Fruit fly (Drosophila melanogaster) whole organism, embryonic: ENCODE results near the gene moody.

ENCODE experiments used
- BEAF-32 ChIP-seq: fragments of 200-800 bp; sonication (Bioruptor generic); optimal IDR thresholded peaks from 3 replicates; lab custom pipeline; 2017; ENCODE audit warnings: missing biosample characterization, missing genetic modification characterization, mild to moderate bottlenecking, moderate library complexity, missing genetic modification reagents
- Bdp1 ChIP-seq: fragments of 200-800 bp; sonication (Bioruptor generic); optimal IDR thresholded peaks from 3 replicates; lab custom pipeline; 2016; ENCODE audit warnings: missing biosample characterization, missing genetic modification characterization
- CG1024 ChIP-seq: fragments of 200-800 bp; sonication (Bioruptor generic); IDR thresholded peaks from 2 replicates; pipeline ENCODE4 v1.3.6; 2022; ENCODE audit warnings: missing biosample characterization, missing genetic modification characterization
- CG12744 ChIP-seq: fragments of 200-800 bp; sonication (Bioruptor generic); optimal IDR thresholded peaks from 2 replicates; lab custom pipeline; 2016; ENCODE audit warnings: missing biosample characterization, missing genetic modification characterization
- CG13424 ChIP-seq: fragments of 200-800 bp; sonication (Bioruptor generic); optimal IDR thresholded peaks from 2 replicates; lab custom pipeline; 2019; ENCODE audit warnings: missing biosample characterization, mild to moderate bottlenecking, missing genetic modification characterization, moderate library complexity
- CG13894 ChIP-seq: fragments of 200-800 bp; sonication (Bioruptor generic); optimal IDR thresholded peaks from 3 replicates; lab custom pipeline; 2018; ENCODE audit warnings: missing biosample characterization, mild to moderate bottlenecking, missing genetic modification characterization, moderate library complexity
- CG14667 ChIP-seq: fragments of 200-800 bp; sonication (Bioruptor generic); IDR thresholded peaks from 2 replicates; pipeline ENCODE4 v1.3.6; 2022; ENCODE audit warnings: missing biosample characterization, missing genetic modification characterization
- CG15696 ChIP-seq: fragments of 200-800 bp; sonication (Bioruptor generic); optimal IDR thresholded peaks from 2 replicates; lab custom pipeline; 2019; ENCODE audit warnings: missing biosample characterization, mild to moderate bottlenecking, missing genetic modification characterization, moderate library complexity
- CG1603 ChIP-seq: fragments of 200-800 bp; sonication (Bioruptor generic); optimal IDR thresholded peaks from 2 replicates; lab custom pipeline; 2019; ENCODE audit warnings: missing biosample characterization, mild to moderate bottlenecking, missing genetic modification characterization, moderate library complexity
- CG2120 ChIP-seq: fragments of 200-800 bp; sonication (Bioruptor generic); optimal IDR thresholded peaks from 3 replicates; lab custom pipeline; 2016; ENCODE audit warnings: missing biosample characterization, missing genetic modification characterization
- CG31441 ChIP-seq: fragments of 200-800 bp; sonication (Bioruptor generic); IDR thresholded peaks from 2 replicates; pipeline ENCODE4 v1.3.6; 2022; ENCODE audit warnings: missing biosample characterization, missing genetic modification characterization
- CG32532 ChIP-seq: fragments of 200-800 bp; sonication (Bioruptor generic); IDR thresholded peaks from 2 replicates; pipeline ENCODE4 v1.3.6; 2022; ENCODE audit warnings: missing biosample characterization, missing genetic modification characterization
- CG3726 ChIP-seq: fragments of 200-800 bp; sonication (Bioruptor generic); IDR thresholded peaks from 3 replicates; pipeline ENCODE4, ENCODE4 v1.3.6; 2022; ENCODE audit warnings: missing biosample characterization, missing genetic modification characterization
- CG3838 ChIP-seq: fragments of 200-800 bp; sonication (Bioruptor generic); optimal IDR thresholded peaks from 3 replicates; lab custom pipeline; 2016; ENCODE audit warnings: missing biosample characterization, missing genetic modification characterization
- CG3995 ChIP-seq: fragments of 200-800 bp; sonication (Bioruptor generic); optimal IDR thresholded peaks from 3 replicates; lab custom pipeline; 2016; ENCODE audit warnings: missing biosample characterization, missing genetic modification characterization
- CG4424 ChIP-seq: fragments of 200-800 bp; sonication (Bioruptor generic); optimal IDR thresholded peaks from 3 replicates; lab custom pipeline; 2016; ENCODE audit warnings: missing biosample characterization, missing genetic modification characterization
- CG8944 ChIP-seq: fragments of 200-800 bp; sonication (Bioruptor generic); optimal IDR thresholded peaks from 3 replicates; lab custom pipeline; 2016; ENCODE audit warnings: missing biosample characterization, missing genetic modification characterization
- CHES-1-like ChIP-seq: fragments of 200-800 bp; sonication (Bioruptor generic); optimal IDR thresholded peaks from 2 replicates; lab custom pipeline; 2016; ENCODE audit warnings: missing biosample characterization, missing genetic modification characterization
- Dip2 ChIP-seq: fragments of 200-800 bp; sonication (Bioruptor generic); IDR thresholded peaks from 2 replicates; pipeline ENCODE4 v1.3.6; 2022; ENCODE audit warnings: missing biosample characterization, missing genetic modification characterization
- Dll ChIP-seq: fragments of 200-800 bp; sonication (Bioruptor generic); IDR thresholded peaks from 4 replicates; pipeline ENCODE4 v1.3.6; 2022; ENCODE audit warnings: missing biosample characterization, missing genetic modification characterization; ENCODE audit not compliant: partially characterized antibody
- Dp ChIP-seq: fragments of 200-800 bp; sonication (Bioruptor generic); optimal IDR thresholded peaks from 2 replicates; lab custom pipeline; 2018; ENCODE audit warnings: missing biosample characterization, mild to moderate bottlenecking, missing genetic modification characterization, moderate library complexity
- Elba2 ChIP-seq: fragments of 200-800 bp; sonication (Bioruptor generic); optimal IDR thresholded peaks from 3 replicates; lab custom pipeline; 2016; ENCODE audit warnings: missing biosample characterization, missing genetic modification characterization
- HHEX ChIP-seq: fragments of 200-800 bp; sonication (Bioruptor generic); optimal IDR thresholded peaks from 3 replicates; lab custom pipeline; 2017; ENCODE audit warnings: missing biosample characterization, mild to moderate bottlenecking, missing genetic modification characterization, missing genetic modification reagents
- HLH3B ChIP-seq: fragments of 200-800 bp; sonication (Bioruptor generic); IDR thresholded peaks from 2 replicates; pipeline ENCODE4 v1.3.6; 2022; ENCODE audit warnings: missing biosample characterization, missing genetic modification characterization
- Hmr ChIP-seq: fragments of 200-800 bp; sonication (Bioruptor generic); optimal IDR thresholded peaks from 3 replicates; lab custom pipeline; 2017; ENCODE audit warnings: mild to moderate bottlenecking, missing biosample characterization, missing genetic modification reagents, missing genetic modification characterization
- Lhr ChIP-seq: fragments of 200-800 bp; sonication (Bioruptor generic); optimal IDR thresholded peaks from 3 replicates; lab custom pipeline; 2017; ENCODE audit warnings: mild to moderate bottlenecking, missing biosample characterization, missing genetic modification reagents, missing genetic modification characterization
- MESR4 ChIP-seq: fragments of 200-800 bp; sonication (Bioruptor generic); optimal IDR thresholded peaks from 2 replicates; lab custom pipeline; 2018; ENCODE audit warnings: missing biosample characterization, mild to moderate bottlenecking, missing genetic modification characterization, moderate library complexity
- NfI ChIP-seq: fragments of 200-800 bp; sonication (Bioruptor generic); optimal IDR thresholded peaks from 3 replicates; lab custom pipeline; 2018; ENCODE audit warnings: missing biosample characterization, mild to moderate bottlenecking, missing genetic modification characterization, moderate library complexity
- Pdp1 ChIP-seq, 2 experiments: fragments of 200-800 bp; sonication (Bioruptor generic); optimal IDR thresholded peaks; 3 replicates each; lab custom pipeline; 2016; ENCODE audit warnings: missing biosample characterization in 2 of 2, missing genetic modification characterization in 2 of 2, mild to moderate bottlenecking in 1 of 2, moderate library complexity in 1 of 2
- Scr ChIP-seq: fragments of 200-800 bp; sonication (Bioruptor generic); IDR thresholded peaks from 2 replicates; pipeline ENCODE4 v1.3.6; 2022; ENCODE audit warnings: missing biosample characterization, missing genetic modification characterization; ENCODE audit not compliant: partially characterized antibody
- Sin3A ChIP-seq: fragments of >200 bp; optimal IDR thresholded peaks from 2 replicates; lab custom pipeline; 2018
- YL-1 ChIP-seq: fragments of 200-800 bp; sonication (Bioruptor generic); optimal IDR thresholded peaks from 3 replicates; lab custom pipeline; 2017; ENCODE audit warnings: missing biosample characterization, mild to moderate bottlenecking, missing genetic modification characterization
- bowl ChIP-seq: fragments of 200-800 bp; sonication (Bioruptor generic); IDR thresholded peaks from 2 replicates; pipeline ENCODE4 v1.3.6; 2022; ENCODE audit warnings: missing biosample characterization, missing genetic modification characterization
- br ChIP-seq: fragments of >200 bp; optimal IDR thresholded peaks from 2 replicates; lab custom pipeline; 2017
- dan ChIP-seq: fragments of 200-800 bp; sonication (Bioruptor generic); IDR thresholded peaks from 2 replicates; pipeline ENCODE4 v1.3.6; 2022; ENCODE audit warnings: missing biosample characterization, missing genetic modification characterization
- dmrt11E ChIP-seq: fragments of 200-800 bp; sonication (Bioruptor generic); optimal IDR thresholded peaks from 3 replicates; lab custom pipeline; 2018; ENCODE audit warnings: missing biosample characterization, mild to moderate bottlenecking, missing genetic modification characterization, moderate library complexity
- dmrt99B ChIP-seq: fragments of 200-800 bp; sonication (Bioruptor generic); optimal IDR thresholded peaks from 2 replicates; lab custom pipeline; 2018; ENCODE audit warnings: missing biosample characterization, mild to moderate bottlenecking, missing genetic modification characterization, moderate library complexity
- dpn ChIP-seq, 2 experiments: fragments of 200-800 bp; sonication (Bioruptor generic); optimal IDR thresholded peaks; 3 replicates each; lab custom pipeline; 2016; ENCODE audit warnings: missing biosample characterization in 2 of 2, missing genetic modification characterization in 2 of 2
- en ChIP-seq: fragments of 200-800 bp; sonication (Bioruptor generic); optimal IDR thresholded peaks from 2 replicates; lab custom pipeline; 2016; ENCODE audit warnings: missing biosample characterization, missing genetic modification characterization
- eyg ChIP-seq: fragments of 200-800 bp; sonication (Bioruptor generic); optimal IDR thresholded peaks from 3 replicates; lab custom pipeline; 2016; ENCODE audit warnings: missing biosample characterization, missing genetic modification characterization
- hbn ChIP-seq: fragments of 200-800 bp; sonication (Bioruptor generic); IDR thresholded peaks from 2 replicates; pipeline ENCODE4 v1.3.6; 2022; ENCODE audit warnings: missing biosample characterization, missing genetic modification characterization; ENCODE audit not compliant: partially characterized antibody
- knrl ChIP-seq: fragments of 200-800 bp; sonication (Bioruptor generic); IDR thresholded peaks from 3 replicates; pipeline ENCODE4 v1.3.6; 2022; ENCODE audit warnings: missing biosample characterization, missing genetic modification characterization; ENCODE audit not compliant: partially characterized antibody
- mirr ChIP-seq: fragments of 200-800 bp; sonication (Bioruptor generic); optimal IDR thresholded peaks from 3 replicates; lab custom pipeline; 2018; ENCODE audit warnings: missing biosample characterization, mild to moderate bottlenecking, missing genetic modification characterization
- nmo ChIP-seq: fragments of 200-800 bp; sonication (Bioruptor generic); optimal IDR thresholded peaks from 2 replicates; lab custom pipeline; 2018; ENCODE audit warnings: missing biosample characterization, mild to moderate bottlenecking, missing genetic modification characterization, moderate library complexity
- row ChIP-seq: fragments of 200-800 bp; sonication (Bioruptor generic); IDR thresholded peaks from 3 replicates; pipeline ENCODE4 v1.3.6; 2022; ENCODE audit warnings: missing biosample characterization, missing genetic modification characterization
- sc ChIP-seq, 3 experiments: fragments of >200 bp in 2 of 3; fragments of 200-800 bp in 1 of 3; sonication (Bioruptor generic) in 1 of 3; optimal IDR thresholded peaks; 2 replicates in 2 of 3; 3 replicates in 1 of 3; lab custom pipeline; 2017; ENCODE audit warnings: mild to moderate bottlenecking in 1 of 3, missing biosample characterization in 1 of 3, missing genetic modification characterization in 1 of 3, missing genetic modification reagents in 1 of 3
- slbo ChIP-seq: fragments of 200-800 bp; sonication (Bioruptor generic); IDR thresholded peaks from 2 replicates; pipeline ENCODE4 v1.3.6; 2022; ENCODE audit warnings: missing biosample characterization, missing genetic modification characterization
- slou ChIP-seq: fragments of 200-800 bp; sonication (Bioruptor generic); optimal IDR thresholded peaks from 3 replicates; lab custom pipeline; 2016; ENCODE audit warnings: missing biosample characterization, missing genetic modification characterization
- sug ChIP-seq: fragments of 200-800 bp; optimal IDR thresholded peaks from 2 replicates; lab custom pipeline; 2019; ENCODE audit warnings: missing biosample characterization, mild to moderate bottlenecking, missing genetic modification characterization, moderate library complexity
- tna ChIP-seq: fragments of 200-800 bp; sonication (Bioruptor generic); IDR thresholded peaks from 2 replicates; pipeline ENCODE4 v1.3.6; 2022; ENCODE audit warnings: missing biosample characterization, missing genetic modification characterization; ENCODE audit not compliant: partially characterized antibody
- yki ChIP-seq: fragments of >200 bp; optimal IDR thresholded peaks from 3 replicates; lab custom pipeline; 2018

moody gene

DNA sequence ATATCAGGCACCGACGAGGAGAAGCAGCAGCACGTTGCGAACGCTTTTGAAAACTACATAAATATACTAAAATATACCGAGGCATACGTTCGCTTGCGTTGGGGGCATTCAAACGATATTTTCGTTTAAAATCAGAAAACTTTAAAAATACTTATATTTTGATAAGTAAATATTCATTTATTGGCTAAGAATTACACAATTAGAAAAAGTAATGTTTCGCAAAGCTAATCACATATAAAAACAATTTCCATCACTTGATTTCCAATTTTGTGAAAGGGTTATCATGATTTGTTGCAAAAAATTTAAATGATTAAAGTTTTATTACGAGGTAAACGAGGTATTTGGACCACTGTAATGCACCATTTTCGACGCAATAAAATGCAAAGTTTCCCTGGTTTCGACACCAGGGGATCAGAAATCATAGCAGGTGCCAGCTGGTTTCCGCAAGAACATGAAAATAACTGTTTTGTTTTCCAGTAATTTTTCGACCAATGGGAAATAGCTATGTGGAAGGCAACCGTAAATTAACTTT lies 26.0 kb upstream of the moody start, which contains the start of gene CG4045 (continued):
- TF ChIP-seq nmo (GFP tag; lab: Kevin White, UChicago) (peak; percentile 16), MESR4 (no peak), CHES-1-like (GFP tag; lab: Kevin White, UChicago) (no peak), dpn (GFP tag; optimal IDR thresholded peaks at IDR 0.05; lab: Kevin White, UChicago) (no peak), Scr (GFP tag; lab: Robert Waterston, UW) (peak; percentile 29; the same call in 1 of the 2 replicates), CG14667 (GFP tag; lab: Robert Waterston, UW) (no peak), Sin3A (lab: Kevin White, UChicago) (no peak), Dp (GFP tag; lab: Kevin White, UChicago) (peak; percentile 22), dan (GFP tag; lab: Robert Waterston, UW) (no peak), CG3995 (GFP tag; lab: Kevin White, UChicago) (no peak), CG15696 (no peak), bowl (GFP tag; lab: Robert Waterston, UW) (no peak), Hmr (no peak), CG8944 (GFP tag; lab: Kevin White, UChicago) (no peak), CG4424 (peak; percentile 18), hbn (GFP tag; lab: Robert Waterston, UW) (peak; percentile 47; the same call in 1 of the 2 replicates), Elba2 (GFP tag; lab: Kevin White, UChicago) (no peak), CG1603 (no peak), slou (no peak), CG2120 (GFP tag; lab: Kevin White, UChicago) (no peak), tna (GFP tag; lab: Robert Waterston, UW) (no peak), dmrt99B (tag; lab: Kevin White, UChicago) (peak; percentile 31), CG13894 (tag; lab: Kevin White, UChicago) (no peak), Dip2 (GFP tag; lab: Robert Waterston, UW) (no peak), eyg (GFP tag; lab: Kevin White, UChicago) (no peak), slbo (GFP tag; lab: Robert Waterston, UW) (no peak), CG3726 (GFP tag; lab: Robert Waterston, UW) (no peak), en (no peak), YL-1 (GFP tag; lab: Kevin White, UChicago) (peak; percentile 0), CG32532 (GFP tag; lab: Robert Waterston, UW) (no peak), CG12744 (no peak), HLH3B (GFP tag; lab: Robert Waterston, UW) (no peak), knrl (GFP tag; lab: Robert Waterston, UW) (no peak), yki (lab: Kevin White, UChicago) (no peak), mirr (GFP tag; lab: Kevin White, UChicago) (no peak), BEAF-32 (peak; percentile 45), HHEX (GFP tag; lab: Kevin White, UChicago) (no peak), CG31441 (GFP tag; lab: Robert Waterston, UW) (0 out of 2 replicates have a peak, but pooled peaks have one; percentile 18), CG1024 (no peak), sug (peak; percentile 6), Pdp1 (GFP tag; optimal IDR thresholded peaks at IDR 0.05; lab: Kevin White, UChicago) (no peak), dmrt11E (tag; lab: Kevin White, UChicago) (no peak), Bdp1 (no peak), Dll (GFP tag; lab: Robert Waterston, UW) (0 out of 4 replicates have a peak, but pooled peaks have one; percentile 19), Lhr (GFP tag; lab: Kevin White, UChicago) (no peak), row (GFP tag; lab: Robert Waterston, UW) (peak; percentile 54), CG3838 (GFP tag; lab: Kevin White, UChicago) (no peak), br (no peak), NfI (GFP tag; lab: Kevin White, UChicago) (no peak), sc (optimal IDR thresholded peaks at IDR 0.05; lab: Kevin White, UChicago) (no peak), sc (GFP tag; optimal IDR thresholded peaks at IDR 0.05; lab: Kevin White, UChicago) (no peak), CG13424 (peak; percentile 17)
